Fruit fly (Drosophila melanogaster) whole organism, embryonic: Measurements from ENCODE around the gene Rpn9.

Experiments
- Bgb ChIP-seq: fragments of 200-800 bp; sonication (Bioruptor generic); IDR thresholded peaks from 2 replicates; pipeline ENCODE4 v1.3.6; 2022; ENCODE audit warnings: missing biosample characterization, missing genetic modification characterization; ENCODE audit not compliant: partially characterized antibody
- CG10209 ChIP-seq: fragments of 200-800 bp; sonication (Bioruptor generic); optimal IDR thresholded peaks from 3 replicates; lab custom pipeline; 2017; ENCODE audit warnings: missing biosample characterization, mild to moderate bottlenecking, missing genetic modification characterization, missing genetic modification reagents
- CG12071 ChIP-seq: fragments of 200-800 bp; sonication (Bioruptor generic); optimal IDR thresholded peaks from 3 replicates; lab custom pipeline; 2018; ENCODE audit warnings: missing biosample characterization, mild to moderate bottlenecking, missing genetic modification characterization
- CG12155 ChIP-seq: fragments of 200-800 bp; sonication (Bioruptor generic); optimal IDR thresholded peaks from 3 replicates; lab custom pipeline; 2016; ENCODE audit warnings: missing biosample characterization, missing genetic modification characterization
- CG12219 ChIP-seq: fragments of 200-800 bp; sonication (Bioruptor generic); optimal IDR thresholded peaks from 3 replicates; lab custom pipeline; 2018; ENCODE audit warnings: missing biosample characterization, mild to moderate bottlenecking, missing genetic modification characterization
- CG1233 ChIP-seq: fragments of 200-800 bp; sonication (Bioruptor generic); optimal IDR thresholded peaks from 4 replicates; lab custom pipeline; 2018; ENCODE audit warnings: missing biosample characterization, mild to moderate bottlenecking, missing genetic modification characterization
- CG13424 ChIP-seq: fragments of 200-800 bp; sonication (Bioruptor generic); optimal IDR thresholded peaks from 2 replicates; lab custom pipeline; 2019; ENCODE audit warnings: missing biosample characterization, mild to moderate bottlenecking, missing genetic modification characterization, moderate library complexity
- CG15479 ChIP-seq: fragments of 200-800 bp; sonication (Bioruptor generic); optimal IDR thresholded peaks from 3 replicates; lab custom pipeline; 2019; ENCODE audit warnings: missing biosample characterization, mild to moderate bottlenecking, missing genetic modification characterization, moderate library complexity
- CG15514 ChIP-seq: fragments of 200-800 bp; sonication (Bioruptor generic); optimal IDR thresholded peaks from 3 replicates; lab custom pipeline; 2017; ENCODE audit warnings: missing biosample characterization, missing genetic modification characterization, mild to moderate bottlenecking, moderate library complexity, missing genetic modification reagents
- CG2199 ChIP-seq: fragments of 200-800 bp; sonication (Bioruptor generic); IDR thresholded peaks from 3 replicates; pipeline ENCODE4 v1.3.6; 2022; ENCODE audit warnings: missing biosample characterization, missing genetic modification characterization
- CG30020 ChIP-seq: fragments of 200-800 bp; optimal IDR thresholded peaks from 2 replicates; lab custom pipeline; 2019; ENCODE audit warnings: missing biosample characterization, mild to moderate bottlenecking, missing genetic modification characterization, moderate library complexity
- CG34376 ChIP-seq: fragments of 200-800 bp; sonication (Bioruptor generic); optimal IDR thresholded peaks from 2 replicates; lab custom pipeline; 2018; ENCODE audit warnings: missing biosample characterization, mild to moderate bottlenecking, missing genetic modification characterization
- CG34422 ChIP-seq: fragments of 200-800 bp; sonication (Bioruptor generic); IDR thresholded peaks from 3 replicates; pipeline ENCODE4 v1.3.6; 2022; ENCODE audit warnings: missing biosample characterization, missing genetic modification characterization
- CG4404 ChIP-seq: fragments of 200-800 bp; sonication (Bioruptor generic); IDR thresholded peaks from 2 replicates; pipeline ENCODE4 v1.3.6; 2022; ENCODE audit warnings: missing biosample characterization, missing genetic modification characterization
- CG6765 ChIP-seq: fragments of 200-800 bp; sonication (Bioruptor generic); optimal IDR thresholded peaks from 3 replicates; lab custom pipeline; 2017; ENCODE audit warnings: missing biosample characterization, mild to moderate bottlenecking, missing genetic modification characterization
- CG8359 ChIP-seq: fragments of 200-800 bp; sonication (Bioruptor generic); optimal IDR thresholded peaks from 2 replicates; lab custom pipeline; 2017; ENCODE audit warnings: missing biosample characterization, mild to moderate bottlenecking, missing genetic modification characterization, borderline replicate concordance
- CG9215 ChIP-seq: fragments of 200-800 bp; sonication (Bioruptor generic); IDR thresholded peaks from 2 replicates; pipeline ENCODE4 v1.3.6; 2022; ENCODE audit warnings: missing biosample characterization, missing genetic modification characterization
- Dad ChIP-seq: fragments of 200-800 bp; sonication (Bioruptor generic); optimal IDR thresholded peaks from 3 replicates; lab custom pipeline; 2016; ENCODE audit warnings: missing biosample characterization, missing genetic modification characterization
- Dp ChIP-seq: fragments of 200-800 bp; sonication (Bioruptor generic); optimal IDR thresholded peaks from 2 replicates; lab custom pipeline; 2018; ENCODE audit warnings: missing biosample characterization, mild to moderate bottlenecking, missing genetic modification characterization, moderate library complexity
- E2f2 ChIP-seq: fragments of 200-800 bp; sonication (Bioruptor generic); IDR thresholded peaks from 2 replicates; pipeline ENCODE4 v1.3.6; 2022; ENCODE audit warnings: missing biosample characterization, missing genetic modification characterization
- Fer1 ChIP-seq: fragments of 200-800 bp; sonication (Bioruptor generic); optimal IDR thresholded peaks from 2 replicates; lab custom pipeline; 2017; ENCODE audit warnings: missing biosample characterization, mild to moderate bottlenecking, missing genetic modification characterization
- Hey ChIP-seq: fragments of 200-800 bp; sonication (Bioruptor generic); optimal IDR thresholded peaks from 3 replicates; lab custom pipeline; 2018; ENCODE audit warnings: missing biosample characterization, mild to moderate bottlenecking, missing genetic modification characterization
- HmgZ ChIP-seq: fragments of 200-800 bp; sonication (Bioruptor generic); optimal IDR thresholded peaks from 2 replicates; lab custom pipeline; 2018; ENCODE audit warnings: missing biosample characterization, mild to moderate bottlenecking, missing genetic modification characterization
- Jarid2 ChIP-seq: fragments of 200-800 bp; sonication (Bioruptor generic); optimal IDR thresholded peaks from 3 replicates; lab custom pipeline; 2017; ENCODE audit warnings: mild to moderate bottlenecking, missing biosample characterization, missing genetic modification reagents, missing genetic modification characterization
- MBD-R2 ChIP-seq: fragments of 200-800 bp; sonication (Bioruptor generic); IDR thresholded peaks from 2 replicates; pipeline ENCODE4 v1.3.6; 2022; ENCODE audit warnings: missing biosample characterization, missing genetic modification characterization
- Med ChIP-seq: fragments of 200-800 bp; sonication (Bioruptor generic); peaks from one replicate; lab custom pipeline; 2016; ENCODE audit warnings: missing biosample characterization, missing genetic modification characterization, mild to moderate bottlenecking, inconsistent platforms, moderate library complexity
- Mrtf ChIP-seq: fragments of 200-800 bp; sonication (Bioruptor generic); IDR thresholded peaks from 3 replicates; pipeline ENCODE4 v1.3.6; 2022; ENCODE audit warnings: missing biosample characterization, missing genetic modification characterization
- NFAT ChIP-seq: fragments of 200-800 bp; sonication (Bioruptor generic); IDR thresholded peaks from 2 replicates; pipeline ENCODE4 v1.3.6; 2022; ENCODE audit warnings: missing biosample characterization, missing genetic modification characterization
- Pdp1 ChIP-seq, 2 experiments: fragments of 200-800 bp; sonication (Bioruptor generic); optimal IDR thresholded peaks; 3 replicates each; lab custom pipeline; 2016; ENCODE audit warnings: missing biosample characterization in 2 of 2, missing genetic modification characterization in 2 of 2, mild to moderate bottlenecking in 1 of 2, moderate library complexity in 1 of 2
- amos ChIP-seq: fragments of 200-800 bp; sonication (Bioruptor generic); IDR thresholded peaks from 2 replicates; pipeline ENCODE4 v1.3.6; 2022; ENCODE audit warnings: missing biosample characterization, missing genetic modification characterization; ENCODE audit not compliant: partially characterized antibody
- bigmax ChIP-seq: fragments of 200-800 bp; sonication (Bioruptor generic); optimal IDR thresholded peaks from 2 replicates; lab custom pipeline; 2018; ENCODE audit warnings: missing biosample characterization, mild to moderate bottlenecking, missing genetic modification characterization
- chm ChIP-seq: fragments of 200-800 bp; sonication (Bioruptor generic); IDR thresholded peaks from 2 replicates; pipeline ENCODE4 v1.3.6; 2022; ENCODE audit warnings: missing biosample characterization, missing genetic modification characterization
- ci ChIP-seq: fragments of 200-800 bp; sonication (Bioruptor generic); IDR thresholded peaks from 3 replicates; pipeline ENCODE4 v1.3.6; 2022; ENCODE audit warnings: missing biosample characterization, missing genetic modification characterization
- croc ChIP-seq: fragments of 200-800 bp; sonication (Bioruptor generic); conservative IDR thresholded peaks from 3 replicates; pipeline ENCODE4 v1.3.6; 2022; ENCODE audit warnings: missing biosample characterization, missing genetic modification characterization
- cwo ChIP-seq: fragments of 200-800 bp; sonication (Bioruptor generic); optimal IDR thresholded peaks from 3 replicates; lab custom pipeline; 2017; ENCODE audit warnings: missing biosample characterization, missing genetic modification characterization, mild to moderate bottlenecking, moderate library complexity, missing genetic modification reagents
- eve ChIP-seq, 2 experiments: fragments of >200 bp; optimal IDR thresholded peaks; 2 replicates each; lab custom pipeline; 2017; ENCODE audit warnings: missing biosample characterization in 2 of 2, missing genetic modification characterization in 2 of 2
- fd3F ChIP-seq: fragments of 200-800 bp; sonication (Bioruptor generic); optimal IDR thresholded peaks from 2 replicates; lab custom pipeline; 2018; ENCODE audit warnings: missing biosample characterization, mild to moderate bottlenecking, missing genetic modification characterization, moderate library complexity
- grau ChIP-seq: fragments of 200-800 bp; optimal IDR thresholded peaks from 3 replicates; lab custom pipeline; 2019; ENCODE audit warnings: missing biosample characterization, mild to moderate bottlenecking, missing genetic modification characterization, moderate library complexity
- insv ChIP-seq, 2 experiments: fragments of 200-800 bp; sonication (Bioruptor generic); optimal IDR thresholded peaks; 3 replicates each; lab custom pipeline; 2016 to 2018; ENCODE audit warnings: missing biosample characterization in 2 of 2, missing genetic modification characterization in 2 of 2
- mld ChIP-seq: fragments of 200-800 bp; sonication (Bioruptor generic); IDR thresholded peaks from 3 replicates; pipeline ENCODE4 v1.3.6; 2022; ENCODE audit warnings: missing biosample characterization, missing genetic modification characterization; ENCODE audit not compliant: partially characterized antibody
- so ChIP-seq: fragments of 200-800 bp; sonication (Bioruptor generic); IDR thresholded peaks from 3 replicates; pipeline ENCODE4 v1.3.6; 2022; ENCODE audit warnings: missing biosample characterization, missing genetic modification characterization
- sr ChIP-seq: fragments of 200-800 bp; sonication (Bioruptor generic); IDR thresholded peaks from 3 replicates; pipeline ENCODE4 v1.3.6; 2022; ENCODE audit warnings: missing biosample characterization, missing genetic modification characterization
- sug ChIP-seq: fragments of 200-800 bp; optimal IDR thresholded peaks from 2 replicates; lab custom pipeline; 2019; ENCODE audit warnings: missing biosample characterization, mild to moderate bottlenecking, missing genetic modification characterization, moderate library complexity
- unpg ChIP-seq: fragments of 200-800 bp; sonication (Bioruptor generic); optimal IDR thresholded peaks from 3 replicates; lab custom pipeline; 2018; ENCODE audit warnings: missing biosample characterization, mild to moderate bottlenecking, missing genetic modification characterization, moderate library complexity
- vnd ChIP-seq: fragments of 200-800 bp; sonication (Bioruptor generic); IDR thresholded peaks from 3 replicates; pipeline ENCODE4 v1.3.6; 2022; ENCODE audit warnings: missing biosample characterization, missing genetic modification characterization; ENCODE audit not compliant: partially characterized antibody

Rpn9 gene

dm6 chr3R:23781466-23781935 lies 48.2 kb upstream of the Rpn9 start, which contains the start of the genes Nup98-96 and mbc (continued):
- TF ChIP-seq unpg (peak; percentile 82), CG1233 (GFP tag; lab: Kevin White, UChicago) (peak; percentile 58), Dad (GFP tag; lab: Kevin White, UChicago) (peak; percentile 85), CG4404 (GFP tag; lab: Robert Waterston, UW) (peak; percentile 88), vnd (GFP tag; lab: Robert Waterston, UW) (no peak), mld (GFP tag; lab: Robert Waterston, UW) (no peak), CG30020 (tag; lab: Kevin White, UChicago) (peak; percentile 94), so (no peak), insv (GFP tag; optimal IDR thresholded peaks at IDR 0.05; lab: Kevin White, UChicago) (peak in 1 of 2 experiments; percentile 62), CG6765 (GFP tag; lab: Kevin White, UChicago) (peak; percentile 61), CG12155 (GFP tag; lab: Kevin White, UChicago) (peak; percentile 89), CG10209 (GFP tag; lab: Kevin White, UChicago) (peak; percentile 84), CG8359 (peak; percentile 4), MBD-R2 (peak; percentile 67; the same call in 1 of the 2 replicates), croc (GFP tag; lab: Robert Waterston, UW) (peak; percentile 82), CG2199 (GFP tag; lab: Robert Waterston, UW) (no peak; the same call in 2 of the 3 replicates), NFAT (GFP tag; lab: Robert Waterston, UW) (peak; percentile 67), Mrtf (peak; percentile 84), eve (GFP tag; optimal IDR thresholded peaks at IDR 0.05; lab: Kevin White, UChicago) (peak in 1 of 2 experiments; percentile 12), CG12219 (peak; percentile 68)

- TF ChIP-seq bigmax (GFP tag; lab: Kevin White, UChicago): peak; percentile 85
- peak; percentile 55 for TF ChIP-seq Med (GFP tag; lab: Kevin White, UChicago)
- TF ChIP-seq fd3F (GFP tag; lab: Kevin White, UChicago): no peak
- TF ChIP-seq cwo (GFP tag; lab: Kevin White, UChicago): no peak
- TF ChIP-seq ci (GFP tag; lab: Robert Waterston, UW): no peak
- no peak for TF ChIP-seq CG9215
- peak; percentile 67; the same call in 2 of the 3 replicates for TF ChIP-seq CG34422 (GFP tag; lab: Robert Waterston, UW)
- TF ChIP-seq, all 482 proteins: peak for 3
Measured at dm6 chr3R:23780757-23781156, 47.5 kb upstream of the Rpn9 start.

dm6 chr3R:23773610-23774364 lies 40.5 kb upstream of the Rpn9 start, which contains the start of gene CG10208:
Gene CG10208, minus strand, starts transcription at chr3R:23774127.
- TF ChIP-seq CG12071 (GFP tag; lab: Kevin White, UChicago): no peak
- TF ChIP-seq amos: peak; percentile 28; the same call in 1 of the 2 replicates
- peak; percentile 59 for TF ChIP-seq Dp (GFP tag; lab: Kevin White, UChicago)
- peak; percentile 86 for TF ChIP-seq Hey (tag; lab: Kevin White, UChicago)
- TF ChIP-seq Fer1: peak; percentile 33
- TF ChIP-seq HmgZ (tag; lab: Kevin White, UChicago): peak; percentile 3
- TF ChIP-seq Jarid2 (GFP tag; lab: Kevin White, UChicago): peak; percentile 15
- TF ChIP-seq CG15514 (GFP tag; lab: Kevin White, UChicago): peak; percentile 37
- no peak for TF ChIP-seq CG13424 (tag; lab: Kevin White, UChicago)
- peak; percentile 54 for TF ChIP-seq Med (GFP tag; lab: Kevin White, UChicago)
- TF ChIP-seq Pdp1 (GFP tag; optimal IDR thresholded peaks at IDR 0.05; lab: Kevin White, UChicago): peak in 1 of 2 experiments; percentile 64
- peak; percentile 68 for TF ChIP-seq E2f2 (GFP tag; lab: Robert Waterston, UW)
- peak; percentile 7 for TF ChIP-seq sug (tag; lab: Kevin White, UChicago)
- no peak for TF ChIP-seq CG15479 (GFP tag; lab: Kevin White, UChicago)
- peak; percentile 39; the same call in 1 of the 2 replicates for TF ChIP-seq Bgb
- TF ChIP-seq CG34376: peak; percentile 26
- TF ChIP-seq sr (GFP tag; lab: Robert Waterston, UW): 0 out of 3 replicates have a peak, but pooled peaks have one; percentile 36
- TF ChIP-seq grau (tag; lab: Kevin White, UChicago): no peak
- TF ChIP-seq chm (GFP tag; lab: Robert Waterston, UW): 0 out of 2 replicates have a peak, but pooled peaks have one; percentile 7
- TF ChIP-seq cwo (GFP tag; lab: Kevin White, UChicago): peak; percentile 73
